Worm (Caenorhabditis elegans) whole organism, L3 larva: Measurements from ENCODE around the gene fbxa-96.

Experiments
- R02D3.7 ChIP-seq: fragments of 150-350 bp; optimal IDR thresholded peaks from 2 replicates; lab custom pipeline; 2014; ENCODE audit warnings: missing biosample characterization, missing genetic modification characterization
- ZK546.5 ChIP-seq: sonication (generic microtip); optimal IDR thresholded peaks from 2 replicates; lab custom pipeline; 2017; ENCODE audit warnings: missing biosample characterization, missing genetic modification characterization
- aly-2 ChIP-seq: fragments of 150-350 bp; optimal IDR thresholded peaks from 2 replicates; lab custom pipeline; 2014; ENCODE audit warnings: missing biosample characterization, missing genetic modification characterization
- ama-1 ChIP-seq: fragments of 150-350 bp; optimal IDR thresholded peaks from 2 replicates; lab custom pipeline; 2018
- ceh-16 ChIP-seq: sonication (generic microtip); optimal IDR thresholded peaks from 2 replicates; lab custom pipeline; 2017; ENCODE audit warnings: missing biosample characterization, missing genetic modification characterization
- ceh-28 ChIP-seq: fragments of 150-350 bp; optimal IDR thresholded peaks from 2 replicates; lab custom pipeline; 2014; ENCODE audit warnings: missing biosample characterization, missing genetic modification reagents, missing genetic modification characterization
- egl-27 ChIP-seq: sonication (generic microtip); optimal IDR thresholded peaks from 4 replicates; lab custom pipeline; 2017; ENCODE audit warnings: missing biosample characterization, missing genetic modification reagents, missing genetic modification characterization
- elt-1 ChIP-seq: fragments of 150-350 bp; optimal IDR thresholded peaks from 2 replicates; lab custom pipeline; 2014; ENCODE audit warnings: missing biosample characterization, missing genetic modification characterization
- eor-1 ChIP-seq, 2 experiments: fragments of 150-350 bp; optimal IDR thresholded peaks; 2 replicates each; lab custom pipeline; 2014 to 2018; ENCODE audit warnings: missing biosample characterization in 2 of 2, missing genetic modification characterization in 2 of 2
- fkh-10 ChIP-seq: sonication (generic microtip); optimal IDR thresholded peaks from 2 replicates; lab custom pipeline; 2017; ENCODE audit warnings: missing biosample characterization, missing genetic modification reagents, missing genetic modification characterization
- fos-1 ChIP-seq: fragments of 150-350 bp; optimal IDR thresholded peaks from 2 replicates; lab custom pipeline; 2014; ENCODE audit warnings: missing biosample characterization, missing genetic modification characterization
- lin-39 ChIP-seq: fragments of 150-350 bp; optimal IDR thresholded peaks from 2 replicates; lab custom pipeline; 2018; ENCODE audit warnings: missing biosample characterization, missing genetic modification reagents, missing genetic modification characterization
- mml-1 ChIP-seq: fragments of 150-350 bp; sonication (generic microtip); optimal IDR thresholded peaks from 3 replicates; lab custom pipeline; 2014; ENCODE audit warnings: missing biosample characterization, missing genetic modification characterization
- nfya-1 ChIP-seq: sonication (generic microtip); optimal IDR thresholded peaks from 2 replicates; lab custom pipeline; 2017; ENCODE audit warnings: missing genetic modification characterization, mild to moderate bottlenecking, missing compliant biosample characterization, antibody characterized with exemption, moderate library complexity; ENCODE audit not compliant: insufficient read depth
- nhr-11 ChIP-seq: fragments of 150-350 bp; optimal IDR thresholded peaks from 2 replicates; lab custom pipeline; 2014; ENCODE audit warnings: missing biosample characterization, missing genetic modification characterization
- nhr-23 ChIP-seq: fragments of 150-350 bp; optimal IDR thresholded peaks from 2 replicates; lab custom pipeline; 2014; ENCODE audit warnings: missing biosample characterization, missing genetic modification reagents, missing genetic modification characterization
- nhr-237 ChIP-seq: fragments of 150-350 bp; optimal IDR thresholded peaks from 2 replicates; lab custom pipeline; 2014; ENCODE audit warnings: missing biosample characterization, missing genetic modification characterization
- nhr-43 ChIP-seq: sonication (generic microtip); optimal IDR thresholded peaks from 2 replicates; lab custom pipeline; 2016; ENCODE audit warnings: mild to moderate bottlenecking, missing genetic modification characterization, missing compliant biosample characterization; ENCODE audit not compliant: poor library complexity, severe bottlenecking
- nhr-67 ChIP-seq: fragments of 150-350 bp; optimal IDR thresholded peaks from 2 replicates; lab custom pipeline; 2014; ENCODE audit warnings: missing biosample characterization, missing genetic modification characterization
- nhr-77 ChIP-seq: fragments of 150-350 bp; optimal IDR thresholded peaks from 2 replicates; lab custom pipeline; 2014; ENCODE audit warnings: missing biosample characterization, missing genetic modification characterization
- pqm-1 ChIP-seq: fragments of 150-350 bp; optimal IDR thresholded peaks from 2 replicates; lab custom pipeline; 2017; ENCODE audit warnings: missing biosample characterization, missing genetic modification characterization, inconsistent platforms
- skn-1 ChIP-seq: fragments of 150-350 bp; optimal IDR thresholded peaks from 2 replicates; lab custom pipeline; 2014; ENCODE audit warnings: missing biosample characterization, missing genetic modification characterization
- snpc-4 ChIP-seq: fragments of 150-350 bp; optimal IDR thresholded peaks from 2 replicates; lab custom pipeline; 2014; ENCODE audit warnings: missing biosample characterization, missing genetic modification characterization
- tbx-2 ChIP-seq: sonication (generic microtip); optimal IDR thresholded peaks from 2 replicates; lab custom pipeline; 2016; ENCODE audit warnings: mild to moderate bottlenecking, missing genetic modification characterization, missing compliant biosample characterization
- zag-1 ChIP-seq: fragments of 150-350 bp; optimal IDR thresholded peaks from 2 replicates; lab custom pipeline; 2014; ENCODE audit warnings: missing biosample characterization, missing genetic modification characterization
- ztf-11 ChIP-seq: fragments of 150-350 bp; optimal IDR thresholded peaks from 2 replicates; lab custom pipeline; 2014; ENCODE audit warnings: missing biosample characterization, missing genetic modification characterization

fbxa-96 gene

ce11 chrX:15040552-15041080 is 19.6 kb downstream of the fbxa-96 start, which contains the start of gene C18B12.4 (continued):
- no peak for TF ChIP-seq ZK546.5 (tag; lab: Kevin White, UChicago)
- TF ChIP-seq pqm-1 (tag; lab: Kevin White, UChicago): peak; percentile 51
- peak; percentile 27 for TF ChIP-seq tbx-2 (tag; lab: Kevin White, UChicago)
- TF ChIP-seq ama-1 (lab: Kevin White, UChicago): peak; percentile 67

- TF ChIP-seq nfya-1 (tag; lab: Kevin White, UChicago): no peak
Observed at ce11 chrX:15039696-15040212, 20.4 kb downstream of the fbxa-96 start.

- TF ChIP-seq ama-1 (lab: Kevin White, UChicago) (peak; percentile 62), zag-1 (tag; lab: Kevin White, UChicago) (no peak)
Observed at ce11 chrX:15039029-15039695, 21.0 kb downstream of the fbxa-96 start.

ce11 chrX:15036287-15036686 is 23.9 kb downstream of the fbxa-96 start:
- TF ChIP-seq nhr-43 (tag; lab: Kevin White, UChicago) (peak; percentile 13), nhr-11 (no peak), nfya-1 (tag; lab: Kevin White, UChicago) (no peak), tbx-2 (tag; lab: Kevin White, UChicago) (no peak), skn-1 (tag; lab: Kevin White, UChicago) (no peak), ama-1 (lab: Kevin White, UChicago) (peak; percentile 18), ztf-11 (tag; lab: Kevin White, UChicago) (no peak), fkh-10 (GFP tag; lab: Kevin White, UChicago) (no peak), nhr-237 (tag; lab: Kevin White, UChicago) (no peak)

ce11 chrX:15035748-15036147 is 24.5 kb downstream of the fbxa-96 start:
- no peak for TF ChIP-seq snpc-4

ce11 chrX:15034787-15035186 is 25.4 kb downstream of the fbxa-96 start, which contains the start of gene dsc-1:
Gene dsc-1 (minus strand): TSS chrX:15034832.
- no peak for TF ChIP-seq eor-1 (tag; optimal IDR thresholded peaks at IDR 0.05; lab: Kevin White, UChicago)
- no peak for TF ChIP-seq nhr-237 (tag; lab: Kevin White, UChicago)
- no peak for TF ChIP-seq nhr-77 (tag; lab: Kevin White, UChicago)

- no peak for TF ChIP-seq egl-27
- TF ChIP-seq nhr-11: no peak
- TF ChIP-seq pqm-1 (tag; lab: Kevin White, UChicago): no peak
- no peak for TF ChIP-seq tbx-2 (tag; lab: Kevin White, UChicago)
- TF ChIP-seq nhr-23 (tag; lab: Kevin White, UChicago): no peak
- no peak for TF ChIP-seq snpc-4
- TF ChIP-seq fos-1: no peak
- TF ChIP-seq nhr-237 (tag; lab: Kevin White, UChicago): no peak
- no peak for TF ChIP-seq lin-39 (tag; lab: Kevin White, UChicago)
- TF ChIP-seq nhr-67: no peak
- no peak for TF ChIP-seq zag-1 (tag; lab: Kevin White, UChicago)
- no peak for TF ChIP-seq R02D3.7 (tag; lab: Kevin White, UChicago)
- TF ChIP-seq ceh-16 (tag; lab: Kevin White, UChicago): no peak
Observed at ce11 chrX:15027997-15028396, 32.2 kb downstream of the fbxa-96 start.

ce11 chrX:15027566-15027965 is 32.6 kb downstream of the fbxa-96 start:
- TF ChIP-seq ztf-11 (tag; lab: Kevin White, UChicago) (no peak), elt-1 (peak; percentile 45), lin-39 (tag; lab: Kevin White, UChicago) (peak; percentile 88)

- TF ChIP-seq ceh-28 (tag; lab: Kevin White, UChicago) (no peak), mml-1 (tag; lab: Kevin White, UChicago) (no peak), aly-2 (tag; lab: Kevin White, UChicago) (no peak)
Observed at ce11 chrX:15026008-15026407, 34.2 kb downstream of the fbxa-96 start, which contains the start of gene seb-3. Gene seb-3 (plus strand): TSS chrX:15026308.
